Fruit fly (Drosophila melanogaster) Kc167 (cell line): ENCODE data around the gene CG33258.

Source experiments
- h ChIP-seq: fragments of >200 bp; optimal IDR thresholded peaks from 3 replicates; lab custom pipeline; 2018; ENCODE audit warnings: missing external identifiers
- insv ChIP-seq: fragments of >200 bp; optimal IDR thresholded peaks from 3 replicates; lab custom pipeline; 2018; ENCODE audit warnings: missing external identifiers
- psq ChIP-seq: fragments of >200 bp; optimal IDR thresholded peaks from 2 replicates; lab custom pipeline; 2017; ENCODE audit warnings: missing external identifiers
- ttk ChIP-seq: sonication (Bioruptor generic); optimal IDR thresholded peaks from 2 replicates; lab custom pipeline; 2017; ENCODE audit warnings: missing external identifiers

dm6 chr3L:16035185-16035584 is 47.2 kb upstream of the CG33258 start, which contains the start of gene CG5895:
- TF ChIP-seq h (no peak), ttk (lab: Kevin White, UChicago) (no peak), psq (lab: Kevin White, UChicago) (no peak), insv (lab: Kevin White, UChicago) (no peak)
